Worm (Caenorhabditis elegans): ENCODE measurements around the gene dsh-2.
A peak's percentile ranks its signal among the peaks of the same experiment; 100 is the strongest.
"Not testable (repeated sequence)": the region's sequence is repeated elsewhere in the genome, so short reads cannot be mapped to it uniquely, and the experiment has no call there.

The dsh-2 gene

DNA sequence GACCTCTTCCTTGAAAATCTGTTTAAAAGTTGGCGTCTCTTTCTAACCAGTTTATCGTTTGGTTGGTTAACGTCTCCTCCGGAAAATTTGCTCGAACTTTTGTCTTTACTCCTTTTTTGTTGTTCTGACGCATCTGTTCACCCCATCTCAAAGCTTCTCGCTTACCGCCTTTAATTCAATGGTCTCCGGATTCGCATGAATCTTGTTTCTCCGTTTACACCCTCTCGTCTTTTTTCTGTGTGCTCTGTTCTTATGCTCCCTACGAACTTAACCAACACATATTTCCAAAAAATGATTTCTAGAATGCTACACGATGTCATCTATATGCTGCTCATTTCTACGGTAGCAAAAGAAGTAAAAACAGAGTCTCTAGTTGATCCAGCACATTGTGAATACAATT lies 49.1 kb upstream of the dsh-2 start, which contains the start of gene lgc-56:
Gene lgc-56 (plus strand): TSS at position 301 of the 400 bp plus-strand sequence.
- TF ChIP-seq sem-4 (tag; optimal IDR thresholded peaks at IDR 0.05) (no peak), nhr-237 (tag; optimal IDR thresholded peaks at IDR 0.05) (no peak), crh-2 (tag; optimal IDR thresholded peaks at IDR 0.05) (no peak), Y55F3AM.14 (GFP tag; optimal IDR thresholded peaks at IDR 0.05) (no peak), blmp-1 (tag; optimal IDR thresholded peaks at IDR 0.05; ENCODE audit: insufficient read depth) (no peak), mab-5 (tag; optimal IDR thresholded peaks at IDR 0.05) (no peak), nhr-10 (tag; optimal IDR thresholded peaks at IDR 0.05) (no peak), skn-1 (tag; optimal IDR thresholded peaks at IDR 0.05) (no peak), ceh-16 (tag; optimal IDR thresholded peaks at IDR 0.05) (no peak), nhr-77 (tag; optimal IDR thresholded peaks at IDR 0.05) (no peak), lin-11 (tag; optimal IDR thresholded peaks at IDR 0.05) (no peak), gmeb-1 (tag; optimal IDR thresholded peaks at IDR 0.05) (no peak), nhr-23 (tag; optimal IDR thresholded peaks at IDR 0.05) (no peak)

DNA sequence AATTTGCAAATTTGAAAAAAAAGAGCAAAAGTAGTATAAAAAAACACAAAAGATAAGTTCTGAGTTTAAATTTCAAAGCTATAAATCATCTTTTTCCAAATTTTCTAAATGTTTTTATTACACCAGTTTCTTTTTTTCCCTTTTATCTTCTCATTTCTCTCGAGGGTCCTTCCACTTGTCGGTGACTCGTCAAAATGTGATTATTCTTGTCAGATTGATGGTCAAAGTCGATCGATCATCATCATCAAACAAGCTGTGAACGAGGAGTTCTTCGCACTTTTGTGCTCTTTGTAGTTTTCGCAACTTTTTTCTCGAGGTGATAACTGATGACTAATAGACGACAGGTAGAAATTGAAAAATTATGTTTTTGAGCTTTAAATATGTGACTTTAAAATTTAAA lies 39.6 kb upstream of the dsh-2 start:
- TF ChIP-seq nhr-6 (tag; optimal IDR thresholded peaks at IDR 0.05) (no peak), mdl-1 (tag; optimal IDR thresholded peaks at IDR 0.05) (no peak), nhr-237 (tag; optimal IDR thresholded peaks at IDR 0.05) (no peak), ama-1 (optimal IDR thresholded peaks at IDR 0.05) (no peak), aly-2 (tag; optimal IDR thresholded peaks at IDR 0.05) (no peak), unc-62 (GFP tag; optimal IDR thresholded peaks at IDR 0.05) (peak; percentile 7), unc-55 (GFP tag; optimal IDR thresholded peaks at IDR 0.05) (no peak), lin-11 (tag; optimal IDR thresholded peaks at IDR 0.05) (no peak), unc-39 (tag; optimal IDR thresholded peaks at IDR 0.05) (no peak)

DNA sequence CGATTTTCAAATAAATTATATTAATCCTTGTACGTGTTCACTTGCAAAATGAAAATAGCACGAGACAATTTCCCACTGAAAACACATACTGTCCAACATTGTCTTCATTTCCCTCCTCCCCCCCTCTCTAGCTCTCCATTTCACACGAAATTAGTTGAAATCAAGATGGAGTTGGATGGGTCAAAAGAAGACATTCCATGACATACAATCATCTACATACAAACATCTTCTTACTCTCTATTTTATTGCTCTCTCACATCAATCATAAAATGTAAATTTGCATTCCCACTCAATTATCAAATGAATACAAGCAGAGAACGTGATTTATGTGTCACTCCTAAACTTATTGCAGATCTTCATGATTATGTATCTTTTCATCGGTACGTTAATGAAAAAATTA lies 34.8 kb upstream of the dsh-2 start, which contains the start of gene srsy-1:
Gene srsy-1 (plus strand): TSS at position 301 of the 400 bp plus-strand sequence.
- no peak for TF ChIP-seq Y55F3AM.14 (GFP tag; optimal IDR thresholded peaks at IDR 0.05)
- no peak for TF ChIP-seq R02D3.7 (tag; optimal IDR thresholded peaks at IDR 0.05)
- TF ChIP-seq sma-3 (GFP tag; optimal IDR thresholded peaks at IDR 0.05) = no peak
- no peak for TF ChIP-seq ztf-11 (tag; optimal IDR thresholded peaks at IDR 0.05)
- TF ChIP-seq nhr-21 (tag; optimal IDR thresholded peaks at IDR 0.05) = no peak
- TF ChIP-seq elt-1 (tag; optimal IDR thresholded peaks at IDR 0.05) = no peak
- no peak for TF ChIP-seq mdl-1 (tag; optimal IDR thresholded peaks at IDR 0.05)
- no peak for TF ChIP-seq lsy-2 (tag; optimal IDR thresholded peaks at IDR 0.05)
- no peak for TF ChIP-seq lin-11 (tag; optimal IDR thresholded peaks at IDR 0.05)
- no peak for TF ChIP-seq ama-1 (optimal IDR thresholded peaks at IDR 0.05)
- TF ChIP-seq peb-1 (tag; optimal IDR thresholded peaks at IDR 0.05) = no peak
- no peak for TF ChIP-seq aly-2 (tag; optimal IDR thresholded peaks at IDR 0.05)
- TF ChIP-seq mbf-1 (tag; optimal IDR thresholded peaks at IDR 0.05) = no peak
- TF ChIP-seq egl-27 (tag; optimal IDR thresholded peaks at IDR 0.05) = no peak
- no peak for TF ChIP-seq nhr-77 (tag; optimal IDR thresholded peaks at IDR 0.05)
- TF ChIP-seq ztf-4 (tag; optimal IDR thresholded peaks at IDR 0.05) = no peak
- no peak for TF ChIP-seq sem-4 (tag; optimal IDR thresholded peaks at IDR 0.05)
- no peak for TF ChIP-seq nhr-10 (tag; optimal IDR thresholded peaks at IDR 0.05)
- TF ChIP-seq ceh-82 (tag; optimal IDR thresholded peaks at IDR 0.05) = no peak

DNA sequence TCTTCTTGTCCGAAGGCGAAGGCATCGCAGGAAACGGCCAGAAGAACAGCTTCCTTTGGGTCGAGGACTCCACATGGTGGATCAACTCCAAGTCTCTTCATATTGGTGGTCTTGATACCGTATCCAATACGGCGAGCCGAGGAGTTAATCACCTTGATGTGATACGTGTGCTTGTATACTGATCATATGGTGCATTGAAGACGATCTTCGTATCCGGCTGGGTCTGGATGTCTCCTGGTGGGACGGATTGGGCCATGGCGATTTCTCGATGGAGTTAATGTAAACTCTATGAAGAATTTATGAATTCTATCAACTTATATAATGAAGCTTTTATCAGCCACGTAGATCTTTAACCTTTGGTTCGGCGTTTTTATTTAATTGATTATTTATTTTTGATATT lies 34.3 kb upstream of the dsh-2 start, which contains the start of gene msp-74:
Gene msp-74 (minus strand): TSS at position 101 of the 400 bp plus-strand sequence.
- not testable (repeated sequence) for TF ChIP-seq peb-1, nhr-129, nhr-21 (tag; optimal IDR thresholded peaks at IDR 0.05)

- TF ChIP-seq unc-55 (GFP tag; optimal IDR thresholded peaks at IDR 0.05) (no peak), unc-39 (tag; optimal IDR thresholded peaks at IDR 0.05) (no peak), nhr-23 (tag; optimal IDR thresholded peaks at IDR 0.05) (no peak), nhr-10 (tag; optimal IDR thresholded peaks at IDR 0.05) (no peak), mdl-1 (tag; optimal IDR thresholded peaks at IDR 0.05) (no peak), alr-1 (tag; optimal IDR thresholded peaks at IDR 0.05) (no peak), ztf-1 (GFP tag; conservative IDR thresholded peaks at IDR 0.05) (no peak), mab-5 (tag; optimal IDR thresholded peaks at IDR 0.05) (no peak)
These were observed 31.1 kb upstream of the dsh-2 start, which contains the start of gene F09C12.8 for ce11 chrII:5112082-5112481. F09C12.8 (plus strand) TSS chrII:5112382.
